Fruit fly (Drosophila melanogaster): ENCODE results near the gene CG11905.

DNA sequence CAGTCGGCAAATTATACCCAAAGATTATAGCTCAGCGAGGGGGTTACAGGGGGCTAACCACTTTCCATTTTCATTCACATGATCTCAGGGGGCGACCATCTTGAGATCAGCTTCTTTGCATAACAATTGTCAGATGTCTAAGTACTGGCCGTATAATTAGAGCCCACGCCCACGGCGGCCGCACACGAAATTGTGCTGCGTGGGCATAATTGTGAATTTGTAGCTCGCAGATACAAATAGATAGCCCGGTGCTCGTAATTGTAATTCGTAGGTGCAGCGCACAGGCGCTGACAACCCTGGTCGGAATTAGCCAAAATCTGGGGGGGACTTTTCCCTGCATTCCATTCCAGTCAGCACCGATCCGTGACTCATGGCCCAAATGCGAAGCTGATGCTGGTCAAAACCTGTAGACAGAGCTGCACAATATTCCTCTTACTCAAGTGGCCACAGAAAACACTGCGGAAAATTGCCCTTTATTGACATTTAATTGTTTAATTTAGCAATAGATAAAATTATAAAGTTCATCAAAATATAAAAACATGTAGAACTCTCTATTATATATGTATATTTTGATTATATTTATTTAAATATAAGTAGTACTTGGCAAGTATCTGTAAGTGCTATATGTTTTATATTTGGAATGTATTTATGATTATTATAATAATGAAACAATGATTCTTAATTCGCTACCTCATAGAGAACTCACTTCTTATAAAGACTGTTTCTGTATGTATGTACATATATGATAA, 36.4 kb upstream of the CG11905 start:
- TF ChIP-seq Sin3A (optimal IDR thresholded peaks at IDR 0.05) (no peak), h (optimal IDR thresholded peaks at IDR 0.05) (no peak), psq (optimal IDR thresholded peaks at IDR 0.05) (no peak)

All from Kc167 (cell line).